Worm (Caenorhabditis elegans) whole organism, mixed stage, embryonic: Measurements from ENCODE around the gene clec-231.

ENCODE experiments used
- bed-3 ChIP-seq: fragments of 200-800 bp; sonication (Bioruptor generic); optimal IDR thresholded peaks from 3 replicates; lab custom pipeline; 2018; ENCODE audit warnings: mild to moderate bottlenecking, missing genetic modification characterization, moderate library complexity, missing compliant biosample characterization
- blmp-1 ChIP-seq: fragments of 150-350 bp; optimal IDR thresholded peaks from 2 replicates; lab custom pipeline; 2014; ENCODE audit warnings: missing biosample characterization, missing genetic modification characterization
- ceh-39 ChIP-seq: fragments of 150-350 bp; optimal IDR thresholded peaks from 2 replicates; lab custom pipeline; 2014; ENCODE audit warnings: missing biosample characterization, missing genetic modification characterization
- ceh-83 ChIP-seq: fragments of 200-800 bp; sonication (Bioruptor generic); optimal IDR thresholded peaks from 2 replicates; lab custom pipeline; 2018; ENCODE audit warnings: mild to moderate bottlenecking, missing genetic modification characterization, missing compliant biosample characterization
- ces-1 ChIP-seq: fragments of 150-350 bp; optimal IDR thresholded peaks from 2 replicates; lab custom pipeline; 2014; ENCODE audit warnings: missing biosample characterization, missing genetic modification reagents, missing genetic modification characterization
- cnd-1 ChIP-seq: fragments of 200-800 bp; sonication (Bioruptor generic); optimal IDR thresholded peaks from 2 replicates; lab custom pipeline; 2018; ENCODE audit warnings: mild to moderate bottlenecking, missing genetic modification characterization, missing compliant biosample characterization
- drap-1 ChIP-seq: fragments of 200-800 bp; sonication (Bioruptor generic); optimal IDR thresholded peaks from 3 replicates; lab custom pipeline; 2018; ENCODE audit warnings: mild to moderate bottlenecking, missing genetic modification characterization, missing compliant biosample characterization
- elt-1 ChIP-seq: sonication (generic microtip); optimal IDR thresholded peaks from 2 replicates; lab custom pipeline; 2017; ENCODE audit warnings: missing genetic modification characterization, mild to moderate bottlenecking, missing compliant biosample characterization, antibody characterized with exemption, moderate library complexity, borderline replicate concordance; ENCODE audit not compliant: insufficient read depth
- elt-3 ChIP-seq: fragments of 150-350 bp; optimal IDR thresholded peaks from 2 replicates; lab custom pipeline; 2014; ENCODE audit warnings: missing biosample characterization, missing genetic modification characterization
- flh-1 ChIP-seq: fragments of 200-800 bp; sonication (Bioruptor generic); optimal IDR thresholded peaks from 2 replicates; lab custom pipeline; 2018; ENCODE audit warnings: mild to moderate bottlenecking, missing genetic modification characterization, moderate library complexity, missing compliant biosample characterization
- ham-2 ChIP-seq: fragments of 200-800 bp; sonication (Bioruptor generic); optimal IDR thresholded peaks from 2 replicates; lab custom pipeline; 2018; ENCODE audit warnings: mild to moderate bottlenecking, missing genetic modification characterization, missing compliant biosample characterization
- lin-13 ChIP-seq: fragments of 150-350 bp; optimal IDR thresholded peaks from 2 replicates; lab custom pipeline; 2014; ENCODE audit warnings: missing biosample characterization, missing genetic modification characterization
- lin-32 ChIP-seq: fragments of 200-800 bp; sonication (Bioruptor generic); optimal IDR thresholded peaks from 2 replicates; lab custom pipeline; 2018; ENCODE audit warnings: mild to moderate bottlenecking, missing genetic modification characterization, missing compliant biosample characterization
- mab-5 ChIP-seq: fragments of 150-350 bp; optimal IDR thresholded peaks from 2 replicates; lab custom pipeline; 2014; ENCODE audit warnings: missing biosample characterization, missing genetic modification characterization
- mep-1 ChIP-seq: fragments of 150-350 bp; optimal IDR thresholded peaks from 2 replicates; lab custom pipeline; 2017; ENCODE audit warnings: missing biosample characterization, missing genetic modification reagents, missing genetic modification characterization, inconsistent platforms
- nhr-12 ChIP-seq: fragments of 150-350 bp; optimal IDR thresholded peaks from 2 replicates; lab custom pipeline; 2014; ENCODE audit warnings: missing biosample characterization, missing genetic modification characterization
- nhr-2 ChIP-seq: fragments of 150-350 bp; optimal IDR thresholded peaks from 2 replicates; lab custom pipeline; 2014; ENCODE audit warnings: missing biosample characterization, missing genetic modification characterization
- nhr-237 ChIP-seq: fragments of 150-350 bp; optimal IDR thresholded peaks from 2 replicates; lab custom pipeline; 2014; ENCODE audit warnings: missing biosample characterization, missing genetic modification characterization
- nhr-28 ChIP-seq: fragments of 150-350 bp; optimal IDR thresholded peaks from 2 replicates; lab custom pipeline; 2014; ENCODE audit warnings: missing biosample characterization, missing genetic modification characterization
- nhr-76 ChIP-seq: sonication (generic microtip); optimal IDR thresholded peaks from 2 replicates; lab custom pipeline; 2017; ENCODE audit warnings: missing biosample characterization, missing genetic modification characterization
- pha-4 ChIP-seq: fragments of 150-350 bp; optimal IDR thresholded peaks from 2 replicates; lab custom pipeline; 2018; ENCODE audit warnings: missing biosample characterization, missing genetic modification reagents, missing genetic modification characterization
- sem-2 ChIP-seq: fragments of 200-800 bp; sonication (Bioruptor generic); optimal IDR thresholded peaks from 2 replicates; lab custom pipeline; 2018; ENCODE audit warnings: mild to moderate bottlenecking, missing genetic modification characterization, missing compliant biosample characterization
- sptf-1 ChIP-seq: sonication (generic microtip); optimal IDR thresholded peaks from 2 replicates; lab custom pipeline; 2017; ENCODE audit warnings: mild to moderate bottlenecking, missing genetic modification characterization, moderate library complexity, missing compliant biosample characterization
- unc-120 ChIP-seq: sonication (generic microtip); optimal IDR thresholded peaks from 2 replicates; lab custom pipeline; 2017; ENCODE audit warnings: missing genetic modification characterization, missing compliant biosample characterization; ENCODE audit not compliant: poor library complexity, severe bottlenecking
- unc-62 ChIP-seq: fragments of 150-350 bp; optimal IDR thresholded peaks from 2 replicates; lab custom pipeline; 2014; ENCODE audit warnings: missing biosample characterization, missing genetic modification reagents, missing genetic modification characterization
- zip-8 ChIP-seq: fragments of 150-350 bp; optimal IDR thresholded peaks from 2 replicates; lab custom pipeline; 2014; ENCODE audit warnings: missing biosample characterization, missing genetic modification characterization

Gene clec-231

DNA sequence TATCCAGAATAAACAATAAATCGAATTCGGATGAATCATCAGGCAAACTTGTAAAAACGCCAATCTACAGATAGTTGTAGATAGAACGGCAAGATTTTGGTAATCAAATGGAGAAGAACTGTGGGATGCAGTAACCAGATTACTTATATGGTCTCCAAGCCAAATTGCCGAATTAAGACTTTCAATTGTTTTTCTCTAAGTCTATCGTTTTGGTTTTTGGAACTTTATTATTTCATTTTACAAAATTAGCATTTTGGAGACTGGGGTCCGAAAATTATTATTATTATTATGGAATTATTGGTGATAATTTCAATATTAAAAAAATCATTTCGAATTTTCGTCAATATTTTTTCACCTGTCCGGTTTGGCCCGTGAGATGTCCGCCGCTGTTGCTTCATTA is 11.2 kb downstream of the clec-231 start, which contains the start of gene clec-228:
Gene clec-228, minus strand, starts transcription at position 101 of the 400 bp plus-strand sequence.
- TF ChIP-seq mep-1 (tag; lab: Kevin White, UChicago) (no peak), elt-1 (tag; lab: Kevin White, UChicago) (no peak), lin-13 (tag; lab: Kevin White, UChicago) (no peak), flh-1 (GFP tag; lab: Kevin White, UChicago) (no peak), nhr-237 (tag; lab: Kevin White, UChicago) (no peak), sptf-1 (tag; lab: Kevin White, UChicago) (no peak)

DNA sequence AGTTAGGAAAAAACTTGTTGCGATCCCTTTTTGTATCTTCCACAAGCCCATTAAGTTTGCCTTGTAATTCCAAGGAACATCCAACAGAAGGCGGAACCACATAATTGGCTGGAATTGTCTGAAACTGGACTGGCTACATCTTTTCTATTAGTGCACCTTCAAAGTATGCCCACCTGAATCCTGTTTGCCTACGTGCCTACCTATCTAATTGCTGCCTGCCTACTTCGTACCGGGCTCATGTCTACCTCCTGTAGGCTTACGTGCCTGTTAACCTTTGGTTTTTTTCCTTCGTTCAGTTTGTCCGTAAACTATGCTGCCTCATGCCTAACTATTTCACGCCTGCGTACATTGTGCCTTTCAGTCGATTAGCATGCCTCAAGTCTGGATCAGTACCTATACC is 13.1 kb downstream of the clec-231 start, which contains the start of gene wrt-7:
Gene wrt-7, minus strand, starts transcription at position 101 of the 400 bp plus-strand sequence.
- TF ChIP-seq mab-5 (tag; lab: Kevin White, UChicago), result no peak
- no peak for TF ChIP-seq cnd-1 (tag; lab: Kevin White, UChicago)
- TF ChIP-seq nhr-12 (tag; lab: Kevin White, UChicago), result no peak
- no peak for TF ChIP-seq mep-1 (tag; lab: Kevin White, UChicago)
- no peak for TF ChIP-seq bed-3 (GFP tag; lab: Kevin White, UChicago)
- TF ChIP-seq ceh-83, result no peak
- TF ChIP-seq zip-8 (tag; lab: Kevin White, UChicago), result no peak
- TF ChIP-seq nhr-237 (tag; lab: Kevin White, UChicago), result no peak
- no peak for TF ChIP-seq sptf-1 (tag; lab: Kevin White, UChicago)
- TF ChIP-seq drap-1 (GFP tag; lab: Kevin White, UChicago), result no peak

DNA sequence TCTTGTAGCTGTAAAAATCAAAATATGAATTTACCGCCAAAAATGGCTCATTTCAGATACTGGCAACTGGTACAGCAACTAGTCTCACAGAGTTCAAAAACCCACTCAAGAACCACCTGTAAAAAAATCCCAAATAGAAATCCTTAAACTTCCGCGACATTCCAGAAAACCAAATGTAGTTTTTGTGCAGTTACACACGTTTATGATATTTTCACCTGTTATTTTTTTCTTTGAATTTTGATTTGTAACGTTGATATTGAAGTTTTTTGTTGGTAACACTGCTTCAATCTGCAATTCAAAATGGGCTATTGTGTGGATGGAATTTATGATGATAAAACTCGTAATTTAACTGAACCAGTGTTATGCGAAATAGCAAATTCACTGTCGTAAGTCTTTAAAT is 17.7 kb downstream of the clec-231 start, which contains the start of gene srw-113:
Gene srw-113, plus strand, starts transcription at position 301 of the 400 bp plus-strand sequence.
- no peak for TF ChIP-seq ces-1 (GFP tag; lab: Kevin White, UChicago)
- no peak for TF ChIP-seq unc-62 (GFP tag; lab: Kevin White, UChicago)
- no peak for TF ChIP-seq unc-120 (tag; lab: Kevin White, UChicago)
- no peak for TF ChIP-seq elt-3 (tag; lab: Kevin White, UChicago)

DNA sequence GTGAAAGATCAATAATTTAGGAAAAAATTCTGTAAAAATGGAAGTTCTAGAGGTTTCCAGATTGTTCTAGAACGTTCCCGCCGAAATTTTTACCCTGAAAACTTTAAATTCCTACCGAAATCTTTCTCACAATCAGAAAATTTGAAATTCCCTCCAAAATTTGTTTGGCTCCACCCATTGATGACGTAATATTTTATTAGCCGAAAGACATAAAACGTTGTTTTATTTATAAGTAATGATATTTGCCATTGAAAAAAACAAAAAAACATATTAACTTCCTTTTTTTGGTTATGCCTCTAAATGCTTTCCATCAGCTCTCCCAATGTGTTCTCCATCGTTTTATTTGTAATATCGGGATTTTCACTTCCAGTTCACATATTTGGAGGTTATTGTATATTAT is 20.2 kb downstream of the clec-231 start, which contains the start of gene srh-295:
Gene srh-295, plus strand, starts transcription at position 301 of the 400 bp plus-strand sequence.
- TF ChIP-seq lin-32 (GFP tag; lab: Kevin White, UChicago) (no peak), zip-8 (tag; lab: Kevin White, UChicago) (peak; percentile 70), ces-1 (GFP tag; lab: Kevin White, UChicago) (no peak)

DNA sequence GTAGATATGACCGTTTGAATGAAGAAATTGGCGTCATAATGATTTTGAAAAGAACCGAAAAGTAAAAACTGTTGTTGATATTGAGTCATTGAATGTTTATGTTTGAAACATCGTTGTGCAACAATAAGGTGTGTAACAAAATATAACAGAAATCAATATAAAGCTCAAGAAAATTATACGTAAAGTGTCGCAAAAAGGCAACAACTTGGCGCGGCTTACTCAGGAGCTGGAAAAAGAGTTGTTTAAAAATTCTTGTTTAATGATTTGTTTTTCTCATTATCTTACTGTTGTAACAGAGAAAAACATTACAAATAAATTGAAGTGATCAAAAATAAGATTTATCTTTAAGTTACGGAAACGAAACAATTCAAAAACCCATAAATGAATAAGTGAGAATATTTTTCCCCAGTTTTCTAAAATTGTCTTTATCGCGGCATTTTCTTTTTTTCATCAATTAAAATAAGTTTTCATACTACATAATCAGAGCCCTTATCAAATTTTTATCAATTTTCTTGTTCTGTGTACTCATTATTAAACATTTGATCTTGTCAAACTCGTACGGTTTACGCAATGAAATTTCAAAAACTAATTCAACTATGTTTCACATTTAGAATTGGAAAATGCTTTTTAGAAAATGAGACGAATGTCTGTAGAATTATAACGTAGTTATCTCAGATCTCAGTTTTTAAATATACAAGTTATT is 22.6 kb downstream of the clec-231 start, which contains the start of gene ZK1037.6:
Gene ZK1037.6, minus strand, starts transcription at position 51 of the 703 bp plus-strand sequence.
- TF ChIP-seq bed-3 (GFP tag; lab: Kevin White, UChicago), result no peak
- no peak for TF ChIP-seq mab-5 (tag; lab: Kevin White, UChicago)
- TF ChIP-seq ceh-39 (tag; lab: Kevin White, UChicago), result no peak
- TF ChIP-seq drap-1 (GFP tag; lab: Kevin White, UChicago), result no peak
- no peak for TF ChIP-seq unc-62 (GFP tag; lab: Kevin White, UChicago)
- TF ChIP-seq nhr-2 (tag; lab: Kevin White, UChicago), result no peak
- no peak for TF ChIP-seq unc-120 (tag; lab: Kevin White, UChicago)
- TF ChIP-seq, all 35 proteins: peak for 0

DNA sequence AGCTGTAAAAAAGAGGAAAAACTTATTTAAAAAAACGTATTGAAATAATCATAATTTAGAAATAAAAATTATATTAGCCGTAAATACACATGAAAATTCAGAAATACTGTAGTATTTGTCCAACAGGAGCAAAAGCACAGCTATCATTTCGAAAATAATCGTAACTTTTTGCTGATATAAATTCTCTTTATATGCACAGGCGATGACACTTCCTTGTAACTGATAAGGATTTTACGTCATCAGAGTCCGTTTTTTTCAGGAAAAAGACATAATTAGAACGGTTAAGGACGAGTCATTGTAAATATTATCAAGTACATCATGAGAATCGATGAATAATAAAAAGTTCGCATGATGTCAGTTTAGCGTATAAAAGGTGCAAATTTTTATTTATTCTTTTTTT is 27.1 kb downstream of the clec-231 start:
- TF ChIP-seq lin-13 (tag; lab: Kevin White, UChicago) (no peak), cnd-1 (tag; lab: Kevin White, UChicago) (no peak), lin-32 (GFP tag; lab: Kevin White, UChicago) (no peak), ceh-39 (tag; lab: Kevin White, UChicago) (no peak), sem-2 (no peak), nhr-76 (tag; lab: Kevin White, UChicago) (no peak), nhr-28 (tag; lab: Kevin White, UChicago) (no peak), drap-1 (GFP tag; lab: Kevin White, UChicago) (no peak), ham-2 (GFP tag; lab: Kevin White, UChicago) (no peak), bed-3 (GFP tag; lab: Kevin White, UChicago) (no peak), nhr-237 (tag; lab: Kevin White, UChicago) (no peak), ceh-83 (no peak), pha-4 (tag; lab: Kevin White, UChicago) (no peak), mab-5 (tag; lab: Kevin White, UChicago) (no peak), blmp-1 (tag; lab: Kevin White, UChicago) (no peak)
- TF ChIP-seq, all 35 proteins: peak for 0
